Fruit fly (Drosophila melanogaster) whole organism, pupa: Measurements from ENCODE around the gene Ugalt.

Source experiments
- CG14655 ChIP-seq: fragments of 200-800 bp; sonication (Bioruptor generic); optimal IDR thresholded peaks from 3 replicates; lab custom pipeline; 2017; ENCODE audit warnings: mild to moderate bottlenecking, missing biosample characterization, missing genetic modification reagents, missing genetic modification characterization
- CG34367 ChIP-seq: fragments of 200-800 bp; sonication (Bioruptor generic); optimal IDR thresholded peaks from 2 replicates; lab custom pipeline; 2018; ENCODE audit warnings: missing biosample characterization, mild to moderate bottlenecking, missing genetic modification characterization
- Pif1B ChIP-seq: fragments of 200-800 bp; sonication (Bioruptor generic); optimal IDR thresholded peaks from 3 replicates; lab custom pipeline; 2016; ENCODE audit warnings: missing biosample characterization, missing genetic modification characterization

DNA sequence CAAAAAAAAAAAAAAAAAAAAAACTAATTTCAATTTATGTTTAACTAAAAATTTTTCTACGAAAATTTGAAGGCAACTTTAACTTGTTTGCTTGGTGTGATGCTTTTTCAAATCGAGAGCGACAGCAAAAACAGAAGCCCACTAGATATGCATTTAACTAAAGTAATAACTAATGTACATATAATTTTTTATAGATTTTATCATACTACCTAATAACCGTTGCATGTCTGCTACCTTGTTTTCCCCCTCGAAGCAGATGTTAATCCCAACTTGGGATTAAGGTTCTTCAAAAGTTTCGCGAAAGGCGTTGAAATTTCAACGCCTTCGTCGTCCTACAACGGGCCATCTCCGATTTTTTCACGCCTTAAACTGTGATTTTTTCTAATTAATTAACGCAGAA, 20.8 kb downstream of the Ugalt start, which contains the start of gene CG2652:
- TF ChIP-seq CG14655 (GFP tag; lab: Kevin White, UChicago) (no peak), Pif1B (GFP tag; lab: Kevin White, UChicago) (no peak), CG34367 (no peak)
